Worm (Caenorhabditis elegans) whole organism, young adult: ENCODE results near the gene gcy-1.

Experiments
- B0035.1 ChIP-seq: sonication (generic microtip); optimal IDR thresholded peaks from 2 replicates; lab custom pipeline; 2016; ENCODE audit warnings: missing genetic modification characterization, mild to moderate bottlenecking, missing compliant biosample characterization, missing genotype, missing genetic modification reagents
- B0261.1 ChIP-seq: sonication (generic microtip); optimal IDR thresholded peaks from 2 replicates; lab custom pipeline; 2016; ENCODE audit warnings: mild to moderate bottlenecking, missing genetic modification characterization, moderate library complexity, missing compliant biosample characterization
- D2030.7 ChIP-seq: fragments of 200-800 bp; sonication (Bioruptor generic); IDR thresholded peaks from 2 replicates; pipeline ENCODE4 v1.3.6; 2022; ENCODE audit warnings: missing genetic modification reagents, missing genetic modification characterization, missing compliant biosample characterization
- F10E7.11 ChIP-seq: sonication (generic microtip); optimal IDR thresholded peaks from 2 replicates; lab custom pipeline; 2017; ENCODE audit warnings: mild to moderate bottlenecking, missing genetic modification characterization, moderate library complexity, missing compliant biosample characterization
- F22D6.2 ChIP-seq: sonication (generic microtip); optimal IDR thresholded peaks from 2 replicates; lab custom pipeline; 2016; ENCODE audit warnings: mild to moderate bottlenecking, missing genetic modification characterization, missing compliant biosample characterization
- F23B12.7 ChIP-seq: sonication (generic microtip); optimal IDR thresholded peaks from 2 replicates; lab custom pipeline; 2017; ENCODE audit warnings: missing genetic modification characterization, mild to moderate bottlenecking, missing compliant biosample characterization, antibody characterized with exemption, moderate library complexity; ENCODE audit not compliant: insufficient read depth
- F57A8.1 ChIP-seq: fragments of 200-800 bp; sonication (Bioruptor generic); optimal IDR thresholded peaks from 2 replicates; lab custom pipeline; 2018; ENCODE audit warnings: mild to moderate bottlenecking, missing genetic modification characterization, moderate library complexity, missing compliant biosample characterization
- T07F8.4 ChIP-seq: sonication (generic microtip); optimal IDR thresholded peaks from 2 replicates; lab custom pipeline; 2016; ENCODE audit warnings: mild to moderate bottlenecking, missing genetic modification characterization, moderate library complexity, missing compliant biosample characterization
- Y56A3A.18 ChIP-seq: fragments of 200-800 bp; sonication (Bioruptor generic); IDR thresholded peaks from 2 replicates; pipeline ENCODE4 v1.3.6; 2022; ENCODE audit warnings: missing genetic modification reagents, missing genetic modification characterization, missing compliant biosample characterization
- Y79H2A.3 ChIP-seq: fragments of 200-800 bp; sonication (Bioruptor generic); conservative IDR thresholded peaks from 2 replicates; pipeline ENCODE4 v1.3.6; 2022; ENCODE audit warnings: missing genetic modification reagents, missing genetic modification characterization, missing compliant biosample characterization
- akir-1 ChIP-seq: fragments of 200-800 bp; sonication (Bioruptor generic); optimal IDR thresholded peaks from 2 replicates; lab custom pipeline; 2018; ENCODE audit warnings: mild to moderate bottlenecking, missing genetic modification characterization, moderate library complexity, missing compliant biosample characterization
- atf-7 ChIP-seq: sonication (generic microtip); optimal IDR thresholded peaks from 2 replicates; lab custom pipeline; 2017; ENCODE audit warnings: mild to moderate bottlenecking, missing genetic modification characterization, missing compliant biosample characterization
- attf-6 ChIP-seq: fragments of 200-800 bp; sonication (Bioruptor generic); IDR thresholded peaks from 2 replicates; pipeline ENCODE4 v1.3.6; 2022; ENCODE audit warnings: missing genetic modification reagents, missing genetic modification characterization, missing compliant biosample characterization
- bed-1 ChIP-seq: fragments of 200-800 bp; sonication (Bioruptor generic); IDR thresholded peaks from 2 replicates; pipeline ENCODE4 v1.3.6; 2022; ENCODE audit warnings: missing genetic modification reagents, missing genetic modification characterization, missing compliant biosample characterization
- bed-2 ChIP-seq: fragments of 200-800 bp; sonication (Bioruptor generic); IDR thresholded peaks from 2 replicates; pipeline ENCODE4 v1.3.6; 2022; ENCODE audit warnings: missing genetic modification reagents, missing genetic modification characterization, missing compliant biosample characterization
- ceh-100 ChIP-seq: fragments of 200-800 bp; sonication (Bioruptor generic); IDR thresholded peaks from 2 replicates; pipeline ENCODE4 v1.3.6; 2022; ENCODE audit warnings: missing genetic modification reagents, missing genetic modification characterization, missing compliant biosample characterization
- ceh-27 ChIP-seq: fragments of 200-800 bp; sonication (Bioruptor generic); optimal IDR thresholded peaks from 2 replicates; lab custom pipeline; 2018; ENCODE audit warnings: mild to moderate bottlenecking, missing genetic modification characterization, moderate library complexity, missing compliant biosample characterization
- ceh-79 ChIP-seq: sonication (generic microtip); optimal IDR thresholded peaks from 2 replicates; lab custom pipeline; 2017; ENCODE audit warnings: mild to moderate bottlenecking, missing genetic modification characterization, missing compliant biosample characterization
- die-1 ChIP-seq: sonication (generic microtip); optimal IDR thresholded peaks from 2 replicates; lab custom pipeline; 2016; ENCODE audit warnings: missing genotype, mild to moderate bottlenecking, missing genetic modification characterization, missing compliant biosample characterization
- dox-1 ChIP-seq: fragments of 200-800 bp; sonication (Bioruptor generic); IDR thresholded peaks from 2 replicates; pipeline ENCODE4 v1.3.6; 2022; ENCODE audit warnings: missing genetic modification reagents, missing genetic modification characterization, missing compliant biosample characterization
- dpl-1 ChIP-seq: fragments of 150-350 bp; optimal IDR thresholded peaks from 2 replicates; lab custom pipeline; 2014; ENCODE audit warnings: missing biosample characterization, missing genetic modification reagents, missing genetic modification characterization
- egl-18 ChIP-seq: fragments of 200-800 bp; sonication (Bioruptor generic); IDR thresholded peaks from 2 replicates; pipeline ENCODE4 v1.3.6; 2022; ENCODE audit warnings: missing genetic modification reagents, missing genetic modification characterization, missing compliant biosample characterization
- egl-44 ChIP-seq: fragments of 200-800 bp; sonication (Bioruptor generic); IDR thresholded peaks from 2 replicates; pipeline ENCODE4 v1.3.6; 2022; ENCODE audit warnings: missing genetic modification reagents, missing genetic modification characterization, missing compliant biosample characterization
- egrh-3 ChIP-seq: fragments of 200-800 bp; sonication (Bioruptor generic); IDR thresholded peaks from 2 replicates; pipeline ENCODE4 v1.3.6; 2022; ENCODE audit warnings: missing genetic modification reagents, missing genetic modification characterization, missing compliant biosample characterization
- ets-4 ChIP-seq: fragments of 200-800 bp; sonication (Bioruptor generic); optimal IDR thresholded peaks from 2 replicates; lab custom pipeline; 2018; ENCODE audit warnings: mild to moderate bottlenecking, missing genetic modification characterization, missing compliant biosample characterization
- hmg-1.2 ChIP-seq: fragments of 200-800 bp; sonication (Bioruptor generic); IDR thresholded peaks from 2 replicates; pipeline ENCODE4 v1.3.6; 2022; ENCODE audit warnings: missing genetic modification reagents, missing genetic modification characterization, missing compliant biosample characterization
- madf-6 ChIP-seq: fragments of 200-800 bp; sonication (Bioruptor generic); IDR thresholded peaks from 2 replicates; pipeline ENCODE4 v1.3.6; 2022; ENCODE audit warnings: missing genetic modification reagents, missing genetic modification characterization, missing compliant biosample characterization
- nfyb-1 ChIP-seq: fragments of 200-800 bp; sonication (Bioruptor generic); IDR thresholded peaks from 2 replicates; pipeline ENCODE4 v1.3.6; 2022; ENCODE audit warnings: missing genetic modification reagents, missing genetic modification characterization, missing compliant biosample characterization
- nhr-120 ChIP-seq: fragments of 200-800 bp; sonication (Bioruptor generic); IDR thresholded peaks from 2 replicates; pipeline ENCODE4 v1.3.6; 2022; ENCODE audit warnings: missing genetic modification characterization, missing compliant biosample characterization
- pbrm-1 ChIP-seq: fragments of 200-800 bp; sonication (Bioruptor generic); IDR thresholded peaks from 2 replicates; pipeline ENCODE4 v1.3.6; 2022; ENCODE audit warnings: missing genetic modification reagents, missing genetic modification characterization, missing compliant biosample characterization
- rpc-1 ChIP-seq, 2 experiments: fragments of 150-350 bp in 1 of 2; sonication (generic microtip) in 1 of 2; optimal IDR thresholded peaks; 2 replicates each; lab custom pipeline; 2014 to 2018; ENCODE audit warnings: missing biosample characterization in 1 of 2, missing genetic modification characterization in 1 of 2, missing genetic modification reagents in 1 of 2, missing genotype in 1 of 2
- snpc-1.1 ChIP-seq: sonication (generic microtip); optimal IDR thresholded peaks from 2 replicates; lab custom pipeline; 2017; ENCODE audit warnings: missing genetic modification characterization, mild to moderate bottlenecking, missing compliant biosample characterization, antibody characterized with exemption, moderate library complexity, missing genotype, missing genetic modification reagents; ENCODE audit not compliant: insufficient read depth
- snpc-4 ChIP-seq, 5 experiments: fragments of 150-350 bp in 1 of 5; sonication (generic microtip) in 4 of 5; optimal IDR thresholded peaks; 2 replicates each; lab custom pipeline; 2014 to 2018; ENCODE audit warnings: missing genetic modification characterization in 5 of 5, missing biosample characterization in 3 of 5, antibody characterized with exemption in 2 of 5, mild to moderate bottlenecking in 2 of 5, missing compliant biosample characterization in 2 of 5, missing genotype in 2 of 5, moderate library complexity in 2 of 5, missing genetic modification reagents in 1 of 5
- tbp1 ChIP-seq: fragments of 200-800 bp; sonication (Bioruptor generic); optimal IDR thresholded peaks from 2 replicates; lab custom pipeline; 2018; ENCODE audit warnings: mild to moderate bottlenecking, missing genetic modification characterization, missing compliant biosample characterization
- unc-130 ChIP-seq: sonication (generic microtip); optimal IDR thresholded peaks from 2 replicates; lab custom pipeline; 2016; ENCODE audit warnings: missing genetic modification reagents, missing genetic modification characterization, missing compliant biosample characterization
- ztf-18 ChIP-seq: sonication (generic microtip); optimal IDR thresholded peaks from 2 replicates; lab custom pipeline; 2016; ENCODE audit warnings: missing genotype, mild to moderate bottlenecking, missing genetic modification characterization, missing compliant biosample characterization
- ztf-6 ChIP-seq: fragments of 200-800 bp; sonication (Bioruptor generic); IDR thresholded peaks from 2 replicates; pipeline ENCODE4 v1.3.6; 2022; ENCODE audit warnings: missing genetic modification reagents, missing genetic modification characterization, missing compliant biosample characterization

The gcy-1 gene

DNA sequence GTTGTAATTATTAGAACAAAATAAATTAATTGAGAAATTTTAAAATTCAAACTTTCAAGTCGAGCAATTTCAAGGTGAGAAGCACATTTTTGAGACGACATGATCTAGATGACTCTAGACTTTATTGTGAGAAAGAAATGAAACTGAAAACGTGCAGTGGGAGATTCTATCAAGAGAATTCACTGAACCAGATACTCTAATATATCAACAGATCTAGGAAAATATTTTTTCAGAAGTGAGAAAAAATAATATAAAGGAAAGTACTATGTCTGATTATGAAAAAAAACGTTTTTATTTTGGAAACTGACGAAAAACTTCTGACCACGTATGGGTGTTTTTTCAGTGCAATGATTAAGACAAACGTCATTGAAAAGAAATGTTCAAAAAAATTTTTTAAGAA is 24.0 kb upstream of the gcy-1 start, which contains the start of gene sra-3:
sra-3 (minus strand) TSS at position 101 of the 400 bp plus-strand sequence.
- no peak for TF ChIP-seq madf-6 (GFP tag; lab: Robert Waterston, UW)
- TF ChIP-seq dox-1 (GFP tag; lab: Robert Waterston, UW), result no peak
- no peak for TF ChIP-seq ceh-100 (GFP tag; lab: Robert Waterston, UW)
- no peak for TF ChIP-seq rpc-1 (optimal IDR thresholded peaks at IDR 0.05; lab: Kevin White, UChicago)
- no peak for TF ChIP-seq rpc-1 (tag; optimal IDR thresholded peaks at IDR 0.05; lab: Kevin White, UChicago)
- TF ChIP-seq F10E7.11 (tag; lab: Kevin White, UChicago), result no peak
- TF ChIP-seq snpc-1.1 (tag; lab: Kevin White, UChicago), result no peak
- no peak for TF ChIP-seq B0261.1 (tag; lab: Kevin White, UChicago)
- TF ChIP-seq egl-18, result no peak
- TF ChIP-seq B0035.1 (tag; lab: Kevin White, UChicago), result no peak
- no peak for TF ChIP-seq atf-7
- no peak for TF ChIP-seq F22D6.2 (tag; lab: Kevin White, UChicago)
- TF ChIP-seq F23B12.7, result no peak
- TF ChIP-seq, all 124 proteins: peak for 0

ce11 chrII:9537429-9537828 is 20.7 kb upstream of the gcy-1 start, which contains the start of gene sra-8:
TSS of gene sra-8 (plus strand) at chrII:9537729.
- TF ChIP-seq D2030.7 (GFP tag; lab: Robert Waterston, UW) (no peak), dpl-1 (no peak), ets-4 (GFP tag; lab: Kevin White, UChicago) (no peak), hmg-1.2 (GFP tag; lab: Robert Waterston, UW) (no peak), nhr-120 (no peak), snpc-4 (GFP tag; optimal IDR thresholded peaks at IDR 0.05; lab: Kevin White, UChicago) (no peak), snpc-4 (tag; optimal IDR thresholded peaks at IDR 0.05; lab: Kevin White, UChicago) (no peak), ceh-27 (GFP tag; lab: Kevin White, UChicago) (no peak), die-1 (tag; lab: Kevin White, UChicago) (no peak), akir-1 (GFP tag; lab: Kevin White, UChicago) (no peak), unc-130 (no peak), F10E7.11 (tag; lab: Kevin White, UChicago) (no peak), egrh-3 (GFP tag; lab: Robert Waterston, UW) (no peak), nfyb-1 (no peak), bed-2 (GFP tag; lab: Robert Waterston, UW) (no peak), attf-6 (GFP tag; lab: Robert Waterston, UW) (no peak), F57A8.1 (GFP tag; lab: Kevin White, UChicago) (no peak)
- TF ChIP-seq, all 124 proteins: peak for 0

DNA sequence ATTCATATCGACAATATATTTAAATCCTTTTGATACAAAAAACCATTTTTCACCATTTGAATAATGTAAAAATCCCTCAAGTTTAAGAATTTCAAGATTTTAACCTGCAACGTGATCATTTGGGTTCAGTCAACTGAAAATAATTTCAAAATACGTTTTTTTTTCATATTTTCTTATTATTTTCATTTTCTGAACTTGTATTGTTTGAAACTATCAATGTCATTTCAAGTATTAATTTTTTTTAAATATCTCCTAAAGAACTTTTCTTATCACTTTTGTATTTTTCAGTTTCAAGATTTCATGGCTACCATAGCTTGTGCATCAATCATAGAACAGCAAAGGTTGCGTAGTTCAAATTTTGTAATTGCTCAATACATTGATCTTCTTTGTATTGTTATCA is 15.3 kb upstream of the gcy-1 start, which contains the start of gene sra-9:
sra-9 (plus strand) TSS at position 301 of the 400 bp plus-strand sequence.
- TF ChIP-seq T07F8.4 (tag; lab: Kevin White, UChicago) (no peak), ztf-6 (GFP tag; lab: Robert Waterston, UW) (no peak), bed-1 (GFP tag; lab: Robert Waterston, UW) (no peak), ztf-18 (no peak), die-1 (tag; lab: Kevin White, UChicago) (no peak), hmg-1.2 (GFP tag; lab: Robert Waterston, UW) (no peak), tbp1 (no peak), ceh-79 (tag; lab: Kevin White, UChicago) (no peak), Y56A3A.18 (no peak), Y79H2A.3 (GFP tag; lab: Robert Waterston, UW) (no peak), pbrm-1 (GFP tag; lab: Robert Waterston, UW) (no peak), egl-44 (GFP tag; lab: Robert Waterston, UW) (no peak)
- TF ChIP-seq, all 124 proteins: peak for 0
